ENCODE assay signal across 5 fruit fly cellular contexts in genomic region chr3L:8186627-8187396, dm6.
TF ChIP-seq lines count a peak whose summit lies in the region.

Gene ERR (minus strand): TSS chr3L:8186671.
Gene Atg18a (plus strand): TSS chr3L:8186857.

- no peak for TF ChIP-seq CTCF in whole organism, embryonic (GFP tag; optimal IDR thresholded peaks at IDR 0.05; lab: Kevin White, UChicago)

TF ChIP-seq in whole organism, adult, 20 proteins besides CTCF, POLR2A, EP300 and RAD21 (continues in another document):
- TF ChIP-seq Hr96 (GFP tag; optimal IDR thresholded peaks at IDR 0.05; lab: Kevin White, UChicago) (peak; percentile 92), Mnt (GFP tag; optimal IDR thresholded peaks at IDR 0.05; lab: Kevin White, UChicago) (peak; percentile 88), toe (GFP tag; optimal IDR thresholded peaks at IDR 0.05; lab: Kevin White, UChicago) (peak; percentile 96), bab1 (GFP tag; optimal IDR thresholded peaks at IDR 0.05; lab: Kevin White, UChicago) (peak; percentile 89), kay (GFP tag; lab: Kevin White, UChicago; ENCODE audit: borderline replicate concordance) (peak; percentile 65), cic (GFP tag; optimal IDR thresholded peaks at IDR 0.05; lab: Kevin White, UChicago) (peak; percentile 76), CG1620 (GFP tag; optimal IDR thresholded peaks at IDR 0.05; lab: Kevin White, UChicago) (peak; percentile 96), CG33017 (tag; optimal IDR thresholded peaks at IDR 0.05; lab: Kevin White, UChicago) (peak; percentile 83), CG12768 (GFP tag; optimal IDR thresholded peaks at IDR 0.05; lab: Kevin White, UChicago) (peak; percentile 88), CG11617 (GFP tag; optimal IDR thresholded peaks at IDR 0.05; lab: Kevin White, UChicago) (peak; percentile 89), CG14711 (tag; optimal IDR thresholded peaks at IDR 0.05; lab: Kevin White, UChicago) (peak; percentile 82), Crg-1 (GFP tag; optimal IDR thresholded peaks at IDR 0.05; lab: Kevin White, UChicago) (peak; percentile 87), cnc (optimal IDR thresholded peaks at IDR 0.05; lab: Kevin White, UChicago) (no peak), pad (GFP tag; optimal IDR thresholded peaks at IDR 0.05; lab: Kevin White, UChicago) (peak; percentile 84), CG7045 (GFP tag; optimal IDR thresholded peaks at IDR 0.05; lab: Kevin White, UChicago) (peak; percentile 89), tj (GFP tag; optimal IDR thresholded peaks at IDR 0.05; lab: Kevin White, UChicago) (peak; percentile 68), CG7101 (tag; optimal IDR thresholded peaks at IDR 0.05; lab: Kevin White, UChicago) (peak; percentile 90), ovo (GFP tag; optimal IDR thresholded peaks at IDR 0.05; lab: Kevin White, UChicago) (peak; percentile 86)

TF ChIP-seq in whole organism, embryonic, 481 proteins besides CTCF, POLR2A, EP300 and RAD21 (continues in another document):
- TF ChIP-seq tgo (GFP tag; IDR thresholded peaks at IDR 0.05; lab: Robert Waterston, UW) (peak; percentile 85), CG16779 (GFP tag; IDR thresholded peaks at IDR 0.05; lab: Robert Waterston, UW) (peak; percentile 76; the same call in 1 of the 2 replicates), CG15073 (GFP tag; optimal IDR thresholded peaks at IDR 0.05; lab: Kevin White, UChicago) (no peak), Lim3 (GFP tag; IDR thresholded peaks at IDR 0.05; lab: Robert Waterston, UW) (peak; percentile 45; the same call in 1 of the 2 replicates), HmgD (GFP tag; optimal IDR thresholded peaks at IDR 0.05; lab: Kevin White, UChicago) (peak; percentile 79), CG11560 (tag; IDR thresholded peaks at IDR 0.05; lab: Robert Waterston, UW) (peak; percentile 80), ranshi (GFP tag; IDR thresholded peaks at IDR 0.05; lab: Robert Waterston, UW) (peak; percentile 88), CG3065 (GFP tag; optimal IDR thresholded peaks at IDR 0.05; lab: Kevin White, UChicago) (peak; percentile 13), Atf6 (GFP tag; IDR thresholded peaks at IDR 0.05; lab: Robert Waterston, UW) (peak; percentile 86), Rx (GFP tag; IDR thresholded peaks at IDR 0.05; lab: Robert Waterston, UW) (peak; percentile 82), klu (GFP tag; IDR thresholded peaks at IDR 0.05; lab: Robert Waterston, UW) (peak; percentile 93), CG34422 (GFP tag; IDR thresholded peaks at IDR 0.05; lab: Robert Waterston, UW) (peak; percentile 89), unpg (GFP tag; optimal IDR thresholded peaks at IDR 0.05; lab: Kevin White, UChicago) (peak; percentile 71), Optix (GFP tag; IDR thresholded peaks at IDR 0.05; lab: Robert Waterston, UW) (peak; percentile 61; the same call in 2 of the 3 replicates), Doc2 (GFP tag; IDR thresholded peaks at IDR 0.05; lab: Robert Waterston, UW) (peak; percentile 77; the same call in 1 of the 2 replicates), Six4 (GFP tag; optimal IDR thresholded peaks at IDR 0.05; lab: Kevin White, UChicago) (peak; percentile 44), CG7357 (GFP tag; IDR thresholded peaks at IDR 0.05; lab: Robert Waterston, UW) (peak; percentile 74), CG14667 (GFP tag; IDR thresholded peaks at IDR 0.05; lab: Robert Waterston, UW) (peak; percentile 89)

TF ChIP-seq in whole organism, prepupa, 60 proteins besides CTCF, POLR2A, EP300 and RAD21 (continues in another document):
- TF ChIP-seq salr (GFP tag; optimal IDR thresholded peaks at IDR 0.05; lab: Kevin White, UChicago) (peak in 1 of 2 experiments; percentile 60), Eip78C (GFP tag; lab: Kevin White, UChicago) (peak; percentile 85), Met (GFP tag; optimal IDR thresholded peaks at IDR 0.05; lab: Kevin White, UChicago) (peak; percentile 88), topi (GFP tag; optimal IDR thresholded peaks at IDR 0.05; lab: Kevin White, UChicago) (peak; percentile 78), vri (GFP tag; optimal IDR thresholded peaks at IDR 0.05; lab: Kevin White, UChicago) (peak; percentile 68), fd59A (GFP tag; optimal IDR thresholded peaks at IDR 0.05; lab: Kevin White, UChicago) (peak; percentile 71), CG8632 (GFP tag; optimal IDR thresholded peaks at IDR 0.05; lab: Kevin White, UChicago) (peak; percentile 70), Lpt (GFP tag; optimal IDR thresholded peaks at IDR 0.05; lab: Kevin White, UChicago) (peak; percentile 73), CG3032 (tag; optimal IDR thresholded peaks at IDR 0.05; lab: Kevin White, UChicago) (peak; percentile 90), svp (GFP tag; lab: Kevin White, UChicago) (no peak), Gug (GFP tag; IDR thresholded peaks at IDR 0.05; lab: Robert Waterston, UW) (peak; percentile 82), pdm3 (GFP tag; optimal IDR thresholded peaks at IDR 0.05; lab: Kevin White, UChicago) (no peak), Eip75B (GFP tag; optimal IDR thresholded peaks at IDR 0.05; lab: Kevin White, UChicago) (peak; percentile 86), Hr4 (GFP tag; optimal IDR thresholded peaks at IDR 0.05; lab: Kevin White, UChicago) (peak; percentile 90), CG31627 (GFP tag; optimal IDR thresholded peaks at IDR 0.05; lab: Kevin White, UChicago) (peak; percentile 95), Ets21C (GFP tag; optimal IDR thresholded peaks at IDR 0.05; lab: Kevin White, UChicago) (peak; percentile 87), dac (GFP tag; optimal IDR thresholded peaks at IDR 0.05; lab: Kevin White, UChicago) (peak; percentile 73), eg (GFP tag; IDR thresholded peaks at IDR 0.05; lab: Robert Waterston, UW) (peak; percentile 91), CG10669 (GFP tag; optimal IDR thresholded peaks at IDR 0.05; lab: Kevin White, UChicago) (no peak), ss (GFP tag; optimal IDR thresholded peaks at IDR 0.05; lab: Kevin White, UChicago) (peak in 1 of 2 experiments; percentile 67)

TF ChIP-seq in whole organism, pupa, 21 proteins besides CTCF, POLR2A, EP300 and RAD21:
- TF ChIP-seq D1 (tag; optimal IDR thresholded peaks at IDR 0.05; lab: Kevin White, UChicago): no peak
- peak; percentile 19 for TF ChIP-seq gl (tag; optimal IDR thresholded peaks at IDR 0.05; lab: Kevin White, UChicago)
- TF ChIP-seq CG4496 (GFP tag; IDR thresholded peaks at IDR 0.05; lab: Robert Waterston, UW): peak; percentile 92
- TF ChIP-seq CG9948 (tag; optimal IDR thresholded peaks at IDR 0.05; lab: Kevin White, UChicago): peak; percentile 73
- peak; percentile 69 for TF ChIP-seq CG34367 (tag; optimal IDR thresholded peaks at IDR 0.05; lab: Kevin White, UChicago)
- no peak for TF ChIP-seq CG14655 (GFP tag; optimal IDR thresholded peaks at IDR 0.05; lab: Kevin White, UChicago)
- TF ChIP-seq CG8159 (tag; optimal IDR thresholded peaks at IDR 0.05; lab: Kevin White, UChicago): peak; percentile 82
- TF ChIP-seq CG13204 (GFP tag; optimal IDR thresholded peaks at IDR 0.05; lab: Kevin White, UChicago): no peak
- TF ChIP-seq rn (GFP tag; IDR thresholded peaks at IDR 0.05; lab: Robert Waterston, UW): peak; percentile 84
- peak; percentile 73 for TF ChIP-seq CG17806 (tag; optimal IDR thresholded peaks at IDR 0.05; lab: Kevin White, UChicago)
- TF ChIP-seq fd96Ca (GFP tag; IDR thresholded peaks at IDR 0.05; lab: Robert Waterston, UW): peak; percentile 81
- peak; percentile 82 for TF ChIP-seq Ets98B (GFP tag; IDR thresholded peaks at IDR 0.05; lab: Robert Waterston, UW)
- peak; percentile 50; the same call in 1 of the 2 replicates for TF ChIP-seq CG12605 (GFP tag; IDR thresholded peaks at IDR 0.05; lab: Robert Waterston, UW)
- TF ChIP-seq CG32121 (GFP tag; IDR thresholded peaks at IDR 0.05; lab: Robert Waterston, UW): peak; percentile 89
- peak; percentile 73 for TF ChIP-seq Pif1B (GFP tag; optimal IDR thresholded peaks at IDR 0.05; lab: Kevin White, UChicago)
- no peak for TF ChIP-seq EcR (GFP tag; optimal IDR thresholded peaks at IDR 0.05; lab: Kevin White, UChicago)
- TF ChIP-seq Snoo (tag; optimal IDR thresholded peaks at IDR 0.05; lab: Kevin White, UChicago): peak; percentile 78
- TF ChIP-seq CG8301 (tag; optimal IDR thresholded peaks at IDR 0.05; lab: Kevin White, UChicago): peak; percentile 74
- peak; percentile 77 for TF ChIP-seq CG10348 (GFP tag; IDR thresholded peaks at IDR 0.05; lab: Robert Waterston, UW)
- peak; percentile 87 for TF ChIP-seq CG15710 (tag; optimal IDR thresholded peaks at IDR 0.05; lab: Kevin White, UChicago)
- TF ChIP-seq Pif1A (GFP tag; optimal IDR thresholded peaks at IDR 0.05; lab: Kevin White, UChicago): no peak

TF ChIP-seq in whole organism, wandering third instar larva, 38 proteins besides CTCF, POLR2A, EP300 and RAD21 (continues in another document):
- no peak for TF ChIP-seq tai (GFP tag; optimal IDR thresholded peaks at IDR 0.05; lab: Kevin White, UChicago)
- peak; percentile 80 for TF ChIP-seq br (GFP tag; optimal IDR thresholded peaks at IDR 0.05; lab: Kevin White, UChicago)
- TF ChIP-seq brk (GFP tag; optimal IDR thresholded peaks at IDR 0.05; lab: Kevin White, UChicago): no peak
- TF ChIP-seq Dfd (GFP tag; optimal IDR thresholded peaks at IDR 0.05; lab: Kevin White, UChicago): no peak
- TF ChIP-seq rgr (GFP tag; optimal IDR thresholded peaks at IDR 0.05; lab: Kevin White, UChicago): peak; percentile 87
- no peak for TF ChIP-seq dl (GFP tag; optimal IDR thresholded peaks at IDR 0.05; lab: Kevin White, UChicago; ENCODE audit: insufficient read depth in 1 of 2, partially characterized antibody in 2 of 2)
- peak; percentile 90 for TF ChIP-seq sv (GFP tag; optimal IDR thresholded peaks at IDR 0.05; lab: Kevin White, UChicago)
- no peak for TF ChIP-seq Hr78 (GFP tag; optimal IDR thresholded peaks at IDR 0.05; lab: Kevin White, UChicago)
- peak; percentile 87 for TF ChIP-seq fru (GFP tag; optimal IDR thresholded peaks at IDR 0.05; lab: Kevin White, UChicago)
- no peak for TF ChIP-seq usp (GFP tag; optimal IDR thresholded peaks at IDR 0.05; lab: Kevin White, UChicago)
- no peak for TF ChIP-seq pan (optimal IDR thresholded peaks at IDR 0.05; lab: Kevin White, UChicago)
- TF ChIP-seq sage (GFP tag; optimal IDR thresholded peaks at IDR 0.05; lab: Kevin White, UChicago): peak; percentile 50
- peak; percentile 36 for TF ChIP-seq jim (GFP tag; optimal IDR thresholded peaks at IDR 0.05; lab: Kevin White, UChicago)
- no peak for TF ChIP-seq Vsx2 (GFP tag; optimal IDR thresholded peaks at IDR 0.05; lab: Kevin White, UChicago; ENCODE audit: partially characterized antibody)
- TF ChIP-seq GATAd (GFP tag; optimal IDR thresholded peaks at IDR 0.05; lab: Kevin White, UChicago): peak; percentile 74
- peak; percentile 49 for TF ChIP-seq Rel (GFP tag; optimal IDR thresholded peaks at IDR 0.05; lab: Kevin White, UChicago)
- peak; percentile 69 for TF ChIP-seq Rel (tag; optimal IDR thresholded peaks at IDR 0.05; lab: Kevin White, UChicago)
- TF ChIP-seq Hnf4 (GFP tag; optimal IDR thresholded peaks at IDR 0.05; lab: Kevin White, UChicago): peak; percentile 90
- TF ChIP-seq dmrt93B (GFP tag; optimal IDR thresholded peaks at IDR 0.05; lab: Kevin White, UChicago): peak; percentile 91
- no peak for TF ChIP-seq CrebA (GFP tag; optimal IDR thresholded peaks at IDR 0.05; lab: Kevin White, UChicago; ENCODE audit: borderline replicate concordance)
- peak; percentile 85 for TF ChIP-seq CG9705 (GFP tag; optimal IDR thresholded peaks at IDR 0.05; lab: Kevin White, UChicago)
- TF ChIP-seq Hr83 (GFP tag; optimal IDR thresholded peaks at IDR 0.05; lab: Kevin White, UChicago; ENCODE audit: poor library complexity, severe bottlenecking): peak; percentile 88
- TF ChIP-seq Mio (GFP tag; optimal IDR thresholded peaks at IDR 0.05; lab: Kevin White, UChicago): peak; percentile 35
